Worm (Caenorhabditis elegans) whole organism, late embryonic: Measurements from ENCODE around the gene srlf-20.
A peak's percentile ranks its signal among the peaks of the same experiment; 100 is the strongest.

Experiments
- C38D4.7 ChIP-seq: fragments of 200-800 bp; sonication (Bioruptor generic); optimal IDR thresholded peaks from 2 replicates; lab custom pipeline; 2018; ENCODE audit warnings: mild to moderate bottlenecking, missing genetic modification characterization, moderate library complexity, missing compliant biosample characterization
- K02D7.2 ChIP-seq: sonication (generic microtip); optimal IDR thresholded peaks from 2 replicates; lab custom pipeline; 2017; ENCODE audit warnings: mild to moderate bottlenecking, missing genetic modification characterization, missing compliant biosample characterization
- T23F11.4 ChIP-seq: fragments of 200-800 bp; sonication (Bioruptor generic); optimal IDR thresholded peaks from 2 replicates; lab custom pipeline; 2018; ENCODE audit warnings: mild to moderate bottlenecking, missing genetic modification characterization, missing compliant biosample characterization
- ceh-14 ChIP-seq: sonication (generic microtip); optimal IDR thresholded peaks from 2 replicates; lab custom pipeline; 2016; ENCODE audit warnings: missing genotype, missing genetic modification characterization, missing compliant biosample characterization
- ceh-18 ChIP-seq: sonication (generic microtip); optimal IDR thresholded peaks from 2 replicates; lab custom pipeline; 2016; ENCODE audit warnings: missing genetic modification characterization, missing compliant biosample characterization
- ceh-2 ChIP-seq: sonication (generic microtip); optimal IDR thresholded peaks from 2 replicates; lab custom pipeline; 2016; ENCODE audit warnings: missing genotype, missing genetic modification characterization, missing compliant biosample characterization
- ceh-22 ChIP-seq: sonication (generic microtip); optimal IDR thresholded peaks from 2 replicates; lab custom pipeline; 2017; ENCODE audit warnings: missing biosample characterization, missing genetic modification characterization
- ceh-24 ChIP-seq: sonication (generic microtip); optimal IDR thresholded peaks from 2 replicates; lab custom pipeline; 2016; ENCODE audit warnings: mild to moderate bottlenecking, missing genetic modification characterization, missing compliant biosample characterization
- ceh-30 ChIP-seq: fragments of 150-350 bp; optimal IDR thresholded peaks from 2 replicates; lab custom pipeline; 2014; ENCODE audit warnings: missing biosample characterization, missing genetic modification characterization
- ceh-31 ChIP-seq: sonication (generic microtip); optimal IDR thresholded peaks from 2 replicates; lab custom pipeline; 2016; ENCODE audit warnings: missing genetic modification characterization, missing compliant biosample characterization
- ceh-6 ChIP-seq: fragments of 200-800 bp; sonication (Bioruptor generic); optimal IDR thresholded peaks from 2 replicates; lab custom pipeline; 2018; ENCODE audit warnings: mild to moderate bottlenecking, missing genetic modification characterization, missing compliant biosample characterization
- che-1 ChIP-seq: sonication (generic microtip); optimal IDR thresholded peaks from 2 replicates; lab custom pipeline; 2016; ENCODE audit warnings: mild to moderate bottlenecking, missing genetic modification characterization, missing compliant biosample characterization
- dmd-4 ChIP-seq: sonication (generic microtip); optimal IDR thresholded peaks from 2 replicates; lab custom pipeline; 2016; ENCODE audit warnings: borderline replicate concordance, missing genetic modification characterization, missing compliant biosample characterization
- elt-2 ChIP-seq: sonication (generic microtip); optimal IDR thresholded peaks from 2 replicates; lab custom pipeline; 2016; ENCODE audit warnings: missing genetic modification reagents, missing genetic modification characterization, missing compliant biosample characterization
- elt-4 ChIP-seq: sonication (generic microtip); optimal IDR thresholded peaks from 2 replicates; lab custom pipeline; 2016; ENCODE audit warnings: missing genetic modification characterization, missing compliant biosample characterization
- ets-4 ChIP-seq: sonication (generic microtip); optimal IDR thresholded peaks from 2 replicates; lab custom pipeline; 2016; ENCODE audit warnings: missing genetic modification characterization, missing compliant biosample characterization
- eyg-1 ChIP-seq: sonication (generic microtip); optimal IDR thresholded peaks from 2 replicates; lab custom pipeline; 2016; ENCODE audit warnings: missing genotype, missing genetic modification characterization, missing compliant biosample characterization
- fax-1 ChIP-seq: sonication (generic microtip); optimal IDR thresholded peaks from 2 replicates; lab custom pipeline; 2016; ENCODE audit warnings: missing genotype, missing genetic modification characterization, missing compliant biosample characterization
- gmeb-2 ChIP-seq: sonication (generic microtip); optimal IDR thresholded peaks from 2 replicates; lab custom pipeline; 2016; ENCODE audit warnings: missing genetic modification characterization, inconsistent platforms, missing compliant biosample characterization
- hlh-13 ChIP-seq: fragments of 200-800 bp; sonication (Bioruptor generic); optimal IDR thresholded peaks from 2 replicates; lab custom pipeline; 2018; ENCODE audit warnings: mild to moderate bottlenecking, missing genetic modification characterization, missing compliant biosample characterization
- hlh-6 ChIP-seq: sonication (generic microtip); optimal IDR thresholded peaks from 2 replicates; lab custom pipeline; 2016; ENCODE audit warnings: missing genotype, missing genetic modification characterization, missing compliant biosample characterization
- hlh-8 ChIP-seq: sonication (generic microtip); optimal IDR thresholded peaks from 2 replicates; lab custom pipeline; 2016; ENCODE audit warnings: missing genotype, missing genetic modification characterization, missing compliant biosample characterization
- lin-11 ChIP-seq: fragments of 200-800 bp; sonication (Bioruptor generic); optimal IDR thresholded peaks from 2 replicates; lab custom pipeline; 2018; ENCODE audit warnings: mild to moderate bottlenecking, missing genetic modification characterization, missing compliant biosample characterization
- mec-3 ChIP-seq: sonication (generic microtip); optimal IDR thresholded peaks from 2 replicates; lab custom pipeline; 2016; ENCODE audit warnings: borderline replicate concordance, missing genetic modification characterization, missing compliant biosample characterization
- nfya-1 ChIP-seq: sonication (generic microtip); optimal IDR thresholded peaks from 2 replicates; lab custom pipeline; 2017; ENCODE audit warnings: missing genetic modification characterization, mild to moderate bottlenecking, missing compliant biosample characterization, antibody characterized with exemption, moderate library complexity
- pat-9 ChIP-seq: fragments of 200-800 bp; sonication (Bioruptor generic); optimal IDR thresholded peaks from 2 replicates; lab custom pipeline; 2018; ENCODE audit warnings: mild to moderate bottlenecking, missing genetic modification characterization, moderate library complexity, missing compliant biosample characterization
- pax-1 ChIP-seq: fragments of 150-350 bp; optimal IDR thresholded peaks from 2 replicates; lab custom pipeline; 2014; ENCODE audit warnings: missing biosample characterization, missing genetic modification characterization
- pha-4 ChIP-seq: fragments of 150-350 bp; optimal IDR thresholded peaks from 2 replicates; lab custom pipeline; 2018; ENCODE audit warnings: missing biosample characterization, missing genetic modification reagents, missing genetic modification characterization
- ref-2 ChIP-seq: sonication (generic microtip); optimal IDR thresholded peaks from 2 replicates; lab custom pipeline; 2016; ENCODE audit warnings: missing genetic modification characterization, missing compliant biosample characterization
- rnt-1 ChIP-seq: sonication (generic microtip); optimal IDR thresholded peaks from 2 replicates; lab custom pipeline; 2016; ENCODE audit warnings: missing genetic modification characterization, missing compliant biosample characterization
- sox-4 ChIP-seq: sonication (generic microtip); optimal IDR thresholded peaks from 2 replicates; lab custom pipeline; 2017; ENCODE audit warnings: mild to moderate bottlenecking, missing genetic modification characterization, inconsistent platforms, missing compliant biosample characterization
- unc-86 ChIP-seq: sonication (generic microtip); optimal IDR thresholded peaks from 2 replicates; lab custom pipeline; 2016; ENCODE audit warnings: missing genetic modification characterization, missing compliant biosample characterization
- zip-5 ChIP-seq: sonication (generic microtip); optimal IDR thresholded peaks from 2 replicates; lab custom pipeline; 2016; ENCODE audit warnings: missing genetic modification characterization, missing compliant biosample characterization

The srlf-20 gene

DNA sequence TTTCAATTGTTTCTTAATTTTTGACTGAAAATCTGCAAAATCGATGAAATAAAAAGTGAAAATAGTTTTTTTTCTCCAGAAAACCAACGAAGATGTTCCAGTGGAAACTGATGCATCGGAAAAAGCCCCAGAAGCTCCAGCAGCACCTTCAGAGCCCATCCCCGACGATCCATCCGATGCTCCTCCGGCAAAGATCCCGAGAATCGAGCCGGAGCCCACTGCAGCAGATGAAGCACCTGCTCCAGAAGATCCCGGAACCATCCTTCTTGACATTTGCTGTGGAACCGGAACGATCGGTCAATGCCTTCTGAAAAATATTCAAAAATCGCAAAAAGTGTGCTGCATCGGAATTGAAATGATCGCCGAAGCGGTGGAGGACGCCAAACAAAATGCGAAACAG, 14.9 kb downstream of the srlf-20 start:
- TF ChIP-seq elt-4 (no peak), ceh-22 (tag; lab: Kevin White, UChicago) (no peak), dmd-4 (tag; lab: Kevin White, UChicago) (no peak), hlh-6 (tag; lab: Kevin White, UChicago) (no peak), ceh-6 (GFP tag; lab: Kevin White, UChicago) (no peak), gmeb-2 (no peak), ceh-31 (no peak), zip-5 (tag; lab: Kevin White, UChicago) (no peak), fax-1 (tag; lab: Kevin White, UChicago) (no peak)

DNA sequence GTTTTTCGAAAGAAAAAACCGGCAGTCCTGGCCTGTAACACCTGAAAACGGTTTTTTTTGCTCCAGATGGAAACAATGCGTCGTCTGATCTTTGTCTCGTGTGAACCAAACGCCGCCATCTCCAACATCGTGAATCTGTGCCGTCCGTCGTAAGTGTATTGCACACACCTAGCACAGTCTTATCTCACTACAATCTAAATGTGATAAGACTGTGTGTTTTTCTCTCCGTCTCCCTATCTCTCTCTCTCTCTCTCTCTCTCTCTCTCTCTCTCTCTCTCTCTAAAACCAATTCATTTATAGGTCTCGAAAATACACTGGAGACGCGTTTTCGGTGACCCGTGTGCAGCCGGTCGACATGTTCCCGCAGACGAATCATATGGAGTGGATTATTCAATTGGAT, 16.8 kb downstream of the srlf-20 start:
- TF ChIP-seq unc-86 (tag; lab: Kevin White, UChicago) = no peak
- peak; percentile 94 for TF ChIP-seq elt-2 (tag; lab: Kevin White, UChicago)
- no peak for TF ChIP-seq sox-4 (tag; lab: Kevin White, UChicago)
- no peak for TF ChIP-seq K02D7.2 (tag; lab: Kevin White, UChicago)

DNA sequence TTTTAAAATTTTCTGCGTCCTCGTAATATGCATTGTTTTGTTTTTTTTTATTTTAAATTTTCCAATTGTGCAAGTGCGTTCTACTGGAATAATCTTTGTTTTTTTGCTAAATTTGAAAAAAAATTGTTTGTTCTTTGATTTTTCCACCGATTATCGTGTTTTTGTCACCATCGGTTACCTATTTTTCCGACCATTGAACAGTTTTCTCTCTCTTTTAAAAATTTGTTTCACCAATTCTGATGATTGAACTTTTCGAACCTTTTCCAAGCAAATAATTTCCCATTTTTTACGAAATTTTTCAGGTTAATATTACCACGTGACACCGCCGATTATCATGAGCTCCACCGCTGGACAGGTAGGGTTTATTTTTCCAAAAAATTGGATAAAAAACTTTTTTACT, 17.7 kb downstream of the srlf-20 start, which contains the start of gene adh-5:
adh-5 (plus strand) TSS at position 301 of the 400 bp plus-strand sequence.
- no peak for TF ChIP-seq ceh-14
- no peak for TF ChIP-seq K02D7.2 (tag; lab: Kevin White, UChicago)
- TF ChIP-seq pha-4 = no peak
- TF ChIP-seq, all 69 proteins: peak for 0

DNA sequence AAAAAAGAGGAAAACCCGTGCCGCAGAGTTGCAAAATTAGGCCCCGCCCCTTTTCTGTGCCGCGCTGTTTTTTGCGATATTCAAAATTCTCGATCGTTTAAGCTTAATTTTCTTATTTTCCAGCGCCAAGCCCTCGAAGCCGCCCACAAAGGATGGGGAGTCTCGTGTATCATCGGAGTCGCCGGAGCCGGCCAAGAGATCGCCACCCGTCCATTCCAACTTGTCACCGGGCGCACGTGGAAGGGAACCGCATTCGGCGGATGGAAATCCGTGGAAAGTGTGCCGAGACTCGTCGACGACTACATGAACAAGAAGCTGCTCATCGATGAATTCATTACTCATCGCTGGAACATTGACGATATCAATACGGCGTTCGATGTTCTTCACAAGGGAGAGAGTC, 21.9 kb downstream of the srlf-20 start:
- TF ChIP-seq rnt-1 = no peak
- TF ChIP-seq gmeb-2 = no peak
- no peak for TF ChIP-seq elt-2 (tag; lab: Kevin White, UChicago)
- TF ChIP-seq pat-9 = no peak
- TF ChIP-seq eyg-1 (tag; lab: Kevin White, UChicago) = no peak
- TF ChIP-seq pax-1 = no peak
- no peak for TF ChIP-seq T23F11.4 (GFP tag; lab: Kevin White, UChicago)
- TF ChIP-seq hlh-13 (GFP tag; lab: Kevin White, UChicago) = no peak
- TF ChIP-seq C38D4.7 (GFP tag; lab: Kevin White, UChicago) = no peak
- no peak for TF ChIP-seq mec-3 (tag; lab: Kevin White, UChicago)
- no peak for TF ChIP-seq ceh-2 (tag; lab: Kevin White, UChicago)
- TF ChIP-seq hlh-8 (tag; lab: Kevin White, UChicago) = no peak
- TF ChIP-seq, all 69 proteins: peak for 0

DNA sequence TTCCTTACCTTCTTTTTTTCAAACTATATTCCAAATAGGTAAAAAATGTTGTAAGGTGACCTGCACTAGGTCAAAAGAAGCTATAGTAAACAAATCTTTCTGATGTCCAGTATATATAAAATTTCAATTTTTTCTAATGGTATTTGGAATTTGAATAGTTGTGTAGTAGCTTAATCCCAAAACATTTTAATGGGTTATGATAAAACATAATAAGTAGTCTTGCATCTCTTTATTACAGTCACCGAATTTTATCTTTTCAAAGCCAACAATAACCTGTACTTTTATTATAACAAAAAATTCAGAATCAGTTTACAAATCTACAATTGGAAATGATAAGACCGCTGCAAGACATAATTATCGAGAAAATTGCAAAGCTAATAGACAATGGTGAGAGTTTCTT, 23.7 kb downstream of the srlf-20 start, which contains the start of gene H24K24.2:
H24K24.2 (plus strand) TSS at position 301 of the 400 bp plus-strand sequence.
- no peak for TF ChIP-seq lin-11
- TF ChIP-seq unc-86 (tag; lab: Kevin White, UChicago) = no peak
- no peak for TF ChIP-seq pat-9
- no peak for TF ChIP-seq ref-2
- TF ChIP-seq ceh-30 = no peak
- TF ChIP-seq che-1 (tag; lab: Kevin White, UChicago) = no peak
- no peak for TF ChIP-seq ceh-24 (tag; lab: Kevin White, UChicago)
- no peak for TF ChIP-seq ceh-18 (tag; lab: Kevin White, UChicago)
- no peak for TF ChIP-seq K02D7.2 (tag; lab: Kevin White, UChicago)
- TF ChIP-seq ets-4 (tag; lab: Kevin White, UChicago) = no peak
- TF ChIP-seq ceh-22 (tag; lab: Kevin White, UChicago) = no peak

DNA sequence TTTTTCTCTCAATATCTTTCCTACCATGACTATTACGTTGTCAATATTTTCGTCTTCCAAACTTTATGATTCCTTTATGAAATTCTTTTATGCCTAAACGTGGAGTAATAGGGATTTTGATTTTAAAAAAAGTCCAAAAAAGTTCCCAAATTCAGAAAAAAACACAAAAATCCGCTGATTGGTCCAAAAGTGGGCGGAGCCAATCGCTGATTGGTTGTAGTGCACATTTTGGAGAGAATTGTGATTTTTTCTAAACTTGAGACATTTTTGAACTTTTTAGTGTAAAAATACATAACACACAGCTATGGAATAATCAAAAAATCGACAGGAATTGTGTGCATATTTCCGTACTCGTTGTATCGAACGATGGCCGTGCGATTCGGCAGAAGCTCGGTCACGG, 45.6 kb downstream of the srlf-20 start:
- peak; percentile 66 for TF ChIP-seq nfya-1
- no peak for TF ChIP-seq ceh-2 (tag; lab: Kevin White, UChicago)
